Worm (Caenorhabditis elegans) whole organism, L2 larva: ENCODE data around the gene lntl-1.
A peak's percentile ranks its signal among the peaks of the same experiment; 100 is the strongest.

Source experiments
- C34F6.9 ChIP-seq: fragments of 150-350 bp; optimal IDR thresholded peaks from 2 replicates; lab custom pipeline; 2014; ENCODE audit warnings: missing biosample characterization, missing genetic modification characterization
- F13H6.1 ChIP-seq: sonication (generic microtip); optimal IDR thresholded peaks from 2 replicates; lab custom pipeline; 2016; ENCODE audit warnings: missing genetic modification characterization, missing compliant biosample characterization
- R02D3.7 ChIP-seq: fragments of 150-350 bp; optimal IDR thresholded peaks from 2 replicates; lab custom pipeline; 2014; ENCODE audit warnings: missing biosample characterization, missing genetic modification characterization
- Y55F3AM.14 ChIP-seq: fragments of 200-800 bp; sonication (Bioruptor generic); optimal IDR thresholded peaks from 2 replicates; lab custom pipeline; 2018; ENCODE audit warnings: mild to moderate bottlenecking, missing genetic modification characterization, missing compliant biosample characterization
- ZK546.5 ChIP-seq: sonication (generic microtip); optimal IDR thresholded peaks from 2 replicates; lab custom pipeline; 2017; ENCODE audit warnings: missing biosample characterization, missing genetic modification characterization
- alr-1 ChIP-seq: fragments of 150-350 bp; optimal IDR thresholded peaks from 2 replicates; lab custom pipeline; 2014; ENCODE audit warnings: missing biosample characterization, missing genetic modification characterization
- aly-2 ChIP-seq: fragments of 150-350 bp; optimal IDR thresholded peaks from 2 replicates; lab custom pipeline; 2014; ENCODE audit warnings: missing biosample characterization, missing genetic modification characterization
- blmp-1 ChIP-seq: sonication (generic microtip); optimal IDR thresholded peaks from 2 replicates; lab custom pipeline; 2017; ENCODE audit warnings: missing genetic modification characterization, mild to moderate bottlenecking, missing compliant biosample characterization, antibody characterized with exemption, moderate library complexity; ENCODE audit not compliant: insufficient read depth
- ceh-16 ChIP-seq: fragments of 150-350 bp; optimal IDR thresholded peaks from 2 replicates; lab custom pipeline; 2014; ENCODE audit warnings: missing biosample characterization, missing genetic modification characterization
- crh-2 ChIP-seq: sonication (generic microtip); optimal IDR thresholded peaks from 2 replicates; lab custom pipeline; 2017; ENCODE audit warnings: missing biosample characterization, missing genetic modification characterization
- dmd-4 ChIP-seq: sonication (generic microtip); optimal IDR thresholded peaks from 2 replicates; lab custom pipeline; 2017; ENCODE audit warnings: missing biosample characterization, missing genetic modification characterization
- egl-27 ChIP-seq: sonication (generic microtip); optimal IDR thresholded peaks from 3 replicates; lab custom pipeline; 2017; ENCODE audit warnings: missing biosample characterization, missing genetic modification reagents, missing genetic modification characterization
- elt-1 ChIP-seq: fragments of 150-350 bp; optimal IDR thresholded peaks from 2 replicates; lab custom pipeline; 2014; ENCODE audit warnings: missing biosample characterization, missing genetic modification characterization
- elt-3 ChIP-seq: sonication (generic microtip); optimal IDR thresholded peaks from 2 replicates; lab custom pipeline; 2017; ENCODE audit warnings: missing biosample characterization, missing genetic modification characterization
- fos-1 ChIP-seq: fragments of 150-350 bp; optimal IDR thresholded peaks from 2 replicates; lab custom pipeline; 2014; ENCODE audit warnings: missing biosample characterization, missing genetic modification characterization
- gmeb-1 ChIP-seq: fragments of 150-350 bp; optimal IDR thresholded peaks from 2 replicates; lab custom pipeline; 2014; ENCODE audit warnings: missing biosample characterization, missing genetic modification characterization
- lin-11 ChIP-seq: fragments of 150-350 bp; sonication (generic microtip); optimal IDR thresholded peaks from 2 replicates; lab custom pipeline; 2014; ENCODE audit warnings: missing biosample characterization, missing genetic modification characterization, inconsistent platforms, mixed read lengths
- lin-39 ChIP-seq: fragments of 150-350 bp; optimal IDR thresholded peaks from 2 replicates; lab custom pipeline; 2014; ENCODE audit warnings: missing biosample characterization, missing genetic modification reagents, missing genetic modification characterization
- lsy-2 ChIP-seq, 2 experiments: fragments of 150-350 bp in 1 of 2; sonication (generic microtip) in 1 of 2; optimal IDR thresholded peaks; 2 replicates each; lab custom pipeline; 2014 to 2017; ENCODE audit warnings: missing biosample characterization in 2 of 2, missing genetic modification characterization in 2 of 2
- mab-5 ChIP-seq: fragments of 150-350 bp; optimal IDR thresholded peaks from 2 replicates; lab custom pipeline; 2014; ENCODE audit warnings: missing biosample characterization, missing genetic modification characterization
- mbf-1 ChIP-seq: sonication (generic microtip); optimal IDR thresholded peaks from 2 replicates; lab custom pipeline; 2017; ENCODE audit warnings: missing biosample characterization, missing genetic modification characterization
- mdl-1 ChIP-seq, 2 experiments: fragments of 150-350 bp in 1 of 2; sonication (generic microtip) in 1 of 2; optimal IDR thresholded peaks; 2 replicates each; lab custom pipeline; 2017; ENCODE audit warnings: missing biosample characterization in 2 of 2, missing genetic modification characterization in 2 of 2
- nhr-10 ChIP-seq: sonication (generic microtip); optimal IDR thresholded peaks from 2 replicates; lab custom pipeline; 2017; ENCODE audit warnings: missing biosample characterization, missing genetic modification characterization
- nhr-11 ChIP-seq: fragments of 150-350 bp; optimal IDR thresholded peaks from 2 replicates; lab custom pipeline; 2014; ENCODE audit warnings: missing biosample characterization, missing genetic modification characterization
- nhr-12 ChIP-seq: fragments of 150-350 bp; optimal IDR thresholded peaks from 2 replicates; lab custom pipeline; 2014; ENCODE audit warnings: missing biosample characterization, missing genetic modification characterization
- nhr-129 ChIP-seq: fragments of 150-350 bp; optimal IDR thresholded peaks from 2 replicates; lab custom pipeline; 2014; ENCODE audit warnings: missing biosample characterization, missing genetic modification characterization
- nhr-21 ChIP-seq: fragments of 150-350 bp; optimal IDR thresholded peaks from 2 replicates; lab custom pipeline; 2014; ENCODE audit warnings: missing biosample characterization, missing genetic modification characterization
- nhr-23 ChIP-seq: fragments of 150-350 bp; optimal IDR thresholded peaks from 2 replicates; lab custom pipeline; 2014; ENCODE audit warnings: missing biosample characterization, missing genetic modification reagents, missing genetic modification characterization
- nhr-237 ChIP-seq: fragments of 150-350 bp; optimal IDR thresholded peaks from 2 replicates; lab custom pipeline; 2014; ENCODE audit warnings: missing biosample characterization, missing genetic modification characterization
- nhr-6 ChIP-seq: fragments of 150-350 bp; optimal IDR thresholded peaks from 2 replicates; lab custom pipeline; 2014; ENCODE audit warnings: missing biosample characterization, missing genetic modification characterization
- nhr-77 ChIP-seq: fragments of 150-350 bp; optimal IDR thresholded peaks from 2 replicates; lab custom pipeline; 2014; ENCODE audit warnings: missing biosample characterization, missing genetic modification characterization
- sem-4 ChIP-seq: fragments of 150-350 bp; optimal IDR thresholded peaks from 2 replicates; lab custom pipeline; 2014; ENCODE audit warnings: missing biosample characterization, missing genetic modification reagents, missing genetic modification characterization
- skn-1 ChIP-seq: sonication (generic microtip); optimal IDR thresholded peaks from 2 replicates; lab custom pipeline; 2017; ENCODE audit warnings: missing biosample characterization, missing genetic modification characterization
- sma-3 ChIP-seq: sonication (generic microtip); optimal IDR thresholded peaks from 2 replicates; lab custom pipeline; 2016; ENCODE audit warnings: missing genetic modification reagents, missing genetic modification characterization, missing compliant biosample characterization
- sma-9 ChIP-seq, 2 experiments: fragments of 150-350 bp in 1 of 2; sonication (generic microtip) in 1 of 2; optimal IDR thresholded peaks; 2 replicates each; lab custom pipeline; 2014 to 2016; ENCODE audit warnings: missing genetic modification characterization in 2 of 2, mild to moderate bottlenecking in 1 of 2, missing biosample characterization in 1 of 2, missing compliant biosample characterization in 1 of 2, missing genetic modification reagents in 1 of 2, moderate library complexity in 1 of 2
- snpc-4 ChIP-seq: fragments of 150-350 bp; optimal IDR thresholded peaks from 2 replicates; lab custom pipeline; 2014; ENCODE audit warnings: missing biosample characterization, missing genetic modification characterization
- unc-39 ChIP-seq: fragments of 150-350 bp; optimal IDR thresholded peaks from 2 replicates; lab custom pipeline; 2014; ENCODE audit warnings: missing biosample characterization, missing genetic modification characterization
- unc-55 ChIP-seq: fragments of 150-350 bp; sonication (generic microtip); optimal IDR thresholded peaks from 3 replicates; lab custom pipeline; 2014; ENCODE audit warnings: missing biosample characterization, missing genetic modification reagents, missing genetic modification characterization
- unc-62 ChIP-seq: fragments of 150-350 bp; optimal IDR thresholded peaks from 2 replicates; lab custom pipeline; 2014; ENCODE audit warnings: missing biosample characterization, missing genetic modification reagents, missing genetic modification characterization
- ztf-1 ChIP-seq: fragments of 200-800 bp; sonication (Bioruptor generic); conservative IDR thresholded peaks from 2 replicates; pipeline ENCODE4 v1.3.6; 2022; ENCODE audit warnings: missing genetic modification characterization, missing compliant biosample characterization
- ztf-11 ChIP-seq: sonication (generic microtip); optimal IDR thresholded peaks from 2 replicates; lab custom pipeline; 2017; ENCODE audit warnings: missing biosample characterization, missing genetic modification characterization

Gene lntl-1

ce11 chrIV:5758695-5759094 is 48.2 kb downstream of the lntl-1 start:
- TF ChIP-seq R02D3.7 (tag; lab: Kevin White, UChicago) (no peak), sma-9 (GFP tag; optimal IDR thresholded peaks at IDR 0.05; lab: Kevin White, UChicago) (peak; percentile 15), sma-9 (tag; optimal IDR thresholded peaks at IDR 0.05; lab: Kevin White, UChicago) (no peak), unc-55 (GFP tag; lab: Kevin White, UChicago) (no peak), crh-2 (no peak), elt-1 (tag; lab: Kevin White, UChicago) (peak; percentile 54), ceh-16 (tag; lab: Kevin White, UChicago) (peak; percentile 0)

- TF ChIP-seq fos-1 (tag; lab: Kevin White, UChicago) (no peak), lsy-2 (tag; optimal IDR thresholded peaks at IDR 0.05; lab: Kevin White, UChicago) (no peak)
These were observed 49.1 kb downstream of the lntl-1 start, which contains the start of gene nhr-46 for ce11 chrIV:5757762-5758161. nhr-46 (minus strand) TSS chrIV:5757862.

ce11 chrIV:5755922-5756321 is 51.0 kb downstream of the lntl-1 start:
- no peak for TF ChIP-seq ceh-16 (tag; lab: Kevin White, UChicago)
- no peak for TF ChIP-seq sem-4
- TF ChIP-seq ZK546.5 (tag; lab: Kevin White, UChicago), result no peak
- TF ChIP-seq gmeb-1 (tag; lab: Kevin White, UChicago), result peak; percentile 47
- TF ChIP-seq nhr-23 (tag; lab: Kevin White, UChicago), result no peak
- TF ChIP-seq Y55F3AM.14 (GFP tag; lab: Kevin White, UChicago), result no peak
- TF ChIP-seq elt-3 (tag; lab: Kevin White, UChicago), result no peak
- no peak for TF ChIP-seq alr-1 (tag; lab: Kevin White, UChicago)
- TF ChIP-seq nhr-237, result no peak
- TF ChIP-seq elt-1 (tag; lab: Kevin White, UChicago), result no peak
- TF ChIP-seq F13H6.1 (tag; lab: Kevin White, UChicago), result no peak
- no peak for TF ChIP-seq R02D3.7 (tag; lab: Kevin White, UChicago)
- no peak for TF ChIP-seq C34F6.9 (tag; lab: Kevin White, UChicago)
- TF ChIP-seq skn-1, result no peak
- no peak for TF ChIP-seq aly-2 (tag; lab: Kevin White, UChicago)
- TF ChIP-seq mdl-1 (tag; optimal IDR thresholded peaks at IDR 0.05; lab: Kevin White, UChicago), result no peak
- peak; percentile 83 for TF ChIP-seq sma-9 (GFP tag; optimal IDR thresholded peaks at IDR 0.05; lab: Kevin White, UChicago)
- no peak for TF ChIP-seq sma-9 (tag; optimal IDR thresholded peaks at IDR 0.05; lab: Kevin White, UChicago)
- TF ChIP-seq mbf-1 (tag; lab: Kevin White, UChicago), result no peak
- peak; percentile 51 for TF ChIP-seq crh-2
- peak; percentile 13 for TF ChIP-seq fos-1 (tag; lab: Kevin White, UChicago)
- no peak for TF ChIP-seq nhr-10 (tag; lab: Kevin White, UChicago)
- TF ChIP-seq nhr-129 (tag; lab: Kevin White, UChicago), result no peak
- peak; percentile 16 for TF ChIP-seq nhr-21 (tag; lab: Kevin White, UChicago)
- no peak for TF ChIP-seq nhr-11 (tag; lab: Kevin White, UChicago)
- TF ChIP-seq unc-39 (tag; lab: Kevin White, UChicago), result no peak
- TF ChIP-seq sma-3 (GFP tag; lab: Kevin White, UChicago), result no peak
- no peak for TF ChIP-seq ztf-11 (tag; lab: Kevin White, UChicago)
- no peak for TF ChIP-seq ztf-1 (GFP tag; lab: Robert Waterston, UW)
- TF ChIP-seq unc-62, result no peak
- no peak for TF ChIP-seq blmp-1
- no peak for TF ChIP-seq lsy-2 (tag; optimal IDR thresholded peaks at IDR 0.05; lab: Kevin White, UChicago)

- TF ChIP-seq skn-1 (no peak), lsy-2 (tag; optimal IDR thresholded peaks at IDR 0.05; lab: Kevin White, UChicago) (peak in 1 of 2 experiments; percentile 17), egl-27 (tag; lab: Kevin White, UChicago) (no peak), crh-2 (no peak), nhr-21 (tag; lab: Kevin White, UChicago) (no peak)
These were observed 52.1 kb downstream of the lntl-1 start for ce11 chrIV:5754821-5755220.

ce11 chrIV:5753954-5754543 is 52.8 kb downstream of the lntl-1 start:
- TF ChIP-seq lin-39 (tag; lab: Kevin White, UChicago), result no peak
- TF ChIP-seq R02D3.7 (tag; lab: Kevin White, UChicago), result no peak
- peak; percentile 73 for TF ChIP-seq C34F6.9 (tag; lab: Kevin White, UChicago)
- TF ChIP-seq F13H6.1 (tag; lab: Kevin White, UChicago), result peak; percentile 96
- no peak for TF ChIP-seq aly-2 (tag; lab: Kevin White, UChicago)
- TF ChIP-seq nhr-10 (tag; lab: Kevin White, UChicago), result no peak
- no peak for TF ChIP-seq elt-3 (tag; lab: Kevin White, UChicago)
- no peak for TF ChIP-seq nhr-237
- no peak for TF ChIP-seq nhr-12 (tag; lab: Kevin White, UChicago)
- TF ChIP-seq unc-55 (GFP tag; lab: Kevin White, UChicago), result peak; percentile 79
- TF ChIP-seq lin-11, result no peak
- no peak for TF ChIP-seq mab-5 (tag; lab: Kevin White, UChicago)
- TF ChIP-seq unc-62, result no peak
- TF ChIP-seq nhr-11 (tag; lab: Kevin White, UChicago), result no peak
- no peak for TF ChIP-seq nhr-77 (tag; lab: Kevin White, UChicago)
- peak; percentile 81 for TF ChIP-seq nhr-129 (tag; lab: Kevin White, UChicago)
- TF ChIP-seq sma-9 (GFP tag; optimal IDR thresholded peaks at IDR 0.05; lab: Kevin White, UChicago), result peak; percentile 97
- TF ChIP-seq sma-9 (tag; optimal IDR thresholded peaks at IDR 0.05; lab: Kevin White, UChicago), result peak; percentile 23
- peak; percentile 81 for TF ChIP-seq nhr-6 (tag; lab: Kevin White, UChicago)
- TF ChIP-seq nhr-23 (tag; lab: Kevin White, UChicago), result no peak
- TF ChIP-seq dmd-4 (tag; lab: Kevin White, UChicago), result no peak
- peak; percentile 12 for TF ChIP-seq snpc-4 (tag; lab: Kevin White, UChicago)
- peak; percentile 65 for TF ChIP-seq blmp-1
- TF ChIP-seq ZK546.5 (tag; lab: Kevin White, UChicago), result no peak
